Fruit fly (Drosophila melanogaster) Kc167 (cell line): ENCODE data around the gene CG15239.

Source experiments
- Myc ChIP-seq: fragments of >200 bp; optimal IDR thresholded peaks from 2 replicates; lab custom pipeline; 2017; ENCODE audit warnings: missing external identifiers
- h ChIP-seq: fragments of >200 bp; optimal IDR thresholded peaks from 3 replicates; lab custom pipeline; 2018; ENCODE audit warnings: missing external identifiers
- psq ChIP-seq: fragments of >200 bp; optimal IDR thresholded peaks from 2 replicates; lab custom pipeline; 2017; ENCODE audit warnings: missing external identifiers

dm6 chrX:3834955-3835763 is 48.8 kb upstream of the CG15239 start:
- TF ChIP-seq psq (lab: Kevin White, UChicago) = no peak
- no peak for TF ChIP-seq h (lab: Kevin White, UChicago)
- TF ChIP-seq Myc (lab: Kevin White, UChicago) = no peak
